Fruit fly (Drosophila melanogaster) whole organism, embryonic: ENCODE results near the gene CG31805.

Experiments used
- CG11723 ChIP-seq: fragments of 200-800 bp; sonication (Bioruptor generic); optimal IDR thresholded peaks from 2 replicates; lab custom pipeline; 2017; ENCODE audit warnings: missing biosample characterization, mild to moderate bottlenecking, missing genetic modification characterization
- CG16779 ChIP-seq: fragments of 200-800 bp; sonication (Bioruptor generic); IDR thresholded peaks from 2 replicates; pipeline ENCODE4 v1.3.6; 2022; ENCODE audit warnings: missing biosample characterization, missing genetic modification characterization
- CoRest ChIP-seq: fragments of 200-800 bp; sonication (Bioruptor generic); optimal IDR thresholded peaks from 3 replicates; lab custom pipeline; 2018; ENCODE audit warnings: missing biosample characterization, mild to moderate bottlenecking, missing genetic modification characterization, moderate library complexity
- Dref ChIP-seq: fragments of 200-800 bp; sonication (Bioruptor generic); IDR thresholded peaks from 2 replicates; pipeline ENCODE4 v1.3.6; 2022; ENCODE audit warnings: missing biosample characterization, missing genetic modification characterization
- NC2α ChIP-seq: fragments of 200-800 bp; sonication (Bioruptor generic); optimal IDR thresholded peaks from 2 replicates; lab custom pipeline; 2016; ENCODE audit warnings: missing biosample characterization, missing genetic modification characterization
- Sry-δ ChIP-seq: fragments of 200-800 bp; sonication (Bioruptor generic); optimal IDR thresholded peaks from 2 replicates; lab custom pipeline; 2016; ENCODE audit warnings: missing biosample characterization, missing genetic modification characterization
- Stat92E ChIP-seq, 3 experiments: fragments of >200 bp in 2 of 3; fragments of 200-800 bp in 1 of 3; sonication (Bioruptor generic) in 1 of 3; optimal IDR thresholded peaks; 2 replicates each; lab custom pipeline; 2017 to 2019; ENCODE audit warnings: missing biosample characterization in 3 of 3, missing genetic modification characterization in 3 of 3, mild to moderate bottlenecking in 1 of 3, moderate library complexity in 1 of 3
- abd-A ChIP-seq: fragments of 200-800 bp; sonication (Bioruptor generic); optimal IDR thresholded peaks from 3 replicates; lab custom pipeline; 2019; ENCODE audit warnings: missing biosample characterization, mild to moderate bottlenecking, missing genetic modification characterization, moderate library complexity
- exex ChIP-seq: fragments of 200-800 bp; sonication (Bioruptor generic); optimal IDR thresholded peaks from 4 replicates; lab custom pipeline; 2018; ENCODE audit warnings: missing biosample characterization, mild to moderate bottlenecking, missing genetic modification characterization, moderate library complexity
- gem ChIP-seq: fragments of 200-800 bp; sonication (Bioruptor generic); optimal IDR thresholded peaks from 2 replicates; lab custom pipeline; 2019; ENCODE audit warnings: missing biosample characterization, mild to moderate bottlenecking, missing genetic modification characterization, moderate library complexity
- peb ChIP-seq: fragments of 200-800 bp; sonication (Bioruptor generic); IDR thresholded peaks from 2 replicates; pipeline ENCODE4 v1.3.6; 2022; ENCODE audit warnings: missing biosample characterization, missing genetic modification characterization
- tap ChIP-seq: fragments of 200-800 bp; optimal IDR thresholded peaks from 3 replicates; lab custom pipeline; 2019; ENCODE audit warnings: missing biosample characterization, mild to moderate bottlenecking, missing genetic modification characterization, moderate library complexity

dm6 chr2L:16886459-16886858 lies 13.8 kb downstream of the CG31805 start:
- TF ChIP-seq peb (GFP tag; lab: Robert Waterston, UW), result no peak
- no peak for TF ChIP-seq CG16779
- no peak for TF ChIP-seq Dref (GFP tag; lab: Robert Waterston, UW)
- peak; percentile 21 for TF ChIP-seq abd-A
- TF ChIP-seq Stat92E (GFP tag; optimal IDR thresholded peaks at IDR 0.05; lab: Kevin White, UChicago), result no peak
- no peak for TF ChIP-seq CoRest (tag; lab: Kevin White, UChicago)
- TF ChIP-seq gem (tag; lab: Kevin White, UChicago), result no peak
- no peak for TF ChIP-seq CG11723 (GFP tag; lab: Kevin White, UChicago)
- TF ChIP-seq NC2α, result no peak
- peak; percentile 33 for TF ChIP-seq exex (tag; lab: Kevin White, UChicago)
- no peak for TF ChIP-seq Sry-δ
- no peak for TF ChIP-seq tap (tag; lab: Kevin White, UChicago)
